Worm (Caenorhabditis elegans) whole organism, young adult: ENCODE measurements around the gene ptr-15.

Source experiments
- C17E4.6 ChIP-seq: fragments of 200-800 bp; sonication (Bioruptor generic); IDR thresholded peaks from 2 replicates; pipeline ENCODE4 v1.3.6; 2022; ENCODE audit warnings: missing genetic modification reagents, missing genetic modification characterization, missing compliant biosample characterization
- F22D6.2 ChIP-seq: sonication (generic microtip); optimal IDR thresholded peaks from 2 replicates; lab custom pipeline; 2016; ENCODE audit warnings: mild to moderate bottlenecking, missing genetic modification characterization, missing compliant biosample characterization
- F55B11.4 ChIP-seq: sonication (generic microtip); optimal IDR thresholded peaks from 2 replicates; lab custom pipeline; 2016; ENCODE audit warnings: missing compliant biosample characterization, missing genetic modification characterization, borderline replicate concordance; ENCODE audit not compliant: insufficient read depth
- F57A8.1 ChIP-seq: fragments of 200-800 bp; sonication (Bioruptor generic); optimal IDR thresholded peaks from 2 replicates; lab custom pipeline; 2018; ENCODE audit warnings: mild to moderate bottlenecking, missing genetic modification characterization, moderate library complexity, missing compliant biosample characterization
- Y95B8A.8 ChIP-seq: fragments of 200-800 bp; sonication (Bioruptor generic); IDR thresholded peaks from 2 replicates; pipeline ENCODE4 v1.3.6; 2022; ENCODE audit warnings: missing genetic modification reagents, missing genetic modification characterization, missing compliant biosample characterization
- ama-1 ChIP-seq, 3 experiments: fragments of 150-350 bp in 1 of 3; sonication (generic microtip) in 2 of 3; optimal IDR thresholded peaks; 2 replicates each; lab custom pipeline; 2014 to 2018; ENCODE audit warnings: missing biosample characterization in 2 of 3, missing genetic modification characterization in 2 of 3, missing genetic modification reagents in 2 of 3
- atf-7 ChIP-seq: sonication (generic microtip); optimal IDR thresholded peaks from 2 replicates; lab custom pipeline; 2017; ENCODE audit warnings: mild to moderate bottlenecking, missing genetic modification characterization, missing compliant biosample characterization
- athp-1 ChIP-seq: sonication (generic microtip); optimal IDR thresholded peaks from 2 replicates; lab custom pipeline; 2017; ENCODE audit warnings: mild to moderate bottlenecking, missing genetic modification characterization, missing compliant biosample characterization
- attf-5 ChIP-seq: fragments of 200-800 bp; sonication (Bioruptor generic); optimal IDR thresholded peaks from 2 replicates; lab custom pipeline; 2018; ENCODE audit warnings: mild to moderate bottlenecking, missing genetic modification characterization, missing compliant biosample characterization
- bed-1 ChIP-seq: fragments of 200-800 bp; sonication (Bioruptor generic); IDR thresholded peaks from 2 replicates; pipeline ENCODE4 v1.3.6; 2022; ENCODE audit warnings: missing genetic modification reagents, missing genetic modification characterization, missing compliant biosample characterization
- cebp-2 ChIP-seq: fragments of 200-800 bp; sonication (Bioruptor generic); IDR thresholded peaks from 2 replicates; pipeline ENCODE4 v1.3.6; 2022; ENCODE audit warnings: missing genetic modification characterization, missing compliant biosample characterization
- chd-7 ChIP-seq: sonication (generic microtip); optimal IDR thresholded peaks from 2 replicates; lab custom pipeline; 2016; ENCODE audit warnings: mild to moderate bottlenecking, missing genetic modification characterization, moderate library complexity, missing compliant biosample characterization
- egl-18 ChIP-seq: fragments of 200-800 bp; sonication (Bioruptor generic); IDR thresholded peaks from 2 replicates; pipeline ENCODE4 v1.3.6; 2022; ENCODE audit warnings: missing genetic modification reagents, missing genetic modification characterization, missing compliant biosample characterization
- egrh-3 ChIP-seq: fragments of 200-800 bp; sonication (Bioruptor generic); IDR thresholded peaks from 2 replicates; pipeline ENCODE4 v1.3.6; 2022; ENCODE audit warnings: missing genetic modification reagents, missing genetic modification characterization, missing compliant biosample characterization
- fkh-3 ChIP-seq: sonication (generic microtip); optimal IDR thresholded peaks from 2 replicates; lab custom pipeline; 2016; ENCODE audit warnings: mild to moderate bottlenecking, missing genetic modification characterization, missing compliant biosample characterization
- let-607 ChIP-seq, 2 experiments: fragments of 200-800 bp in 1 of 2; sonication (Bioruptor generic) in 1 of 2; sonication (generic microtip) in 1 of 2; optimal IDR thresholded peaks; 2 replicates each; lab custom pipeline; 2016 to 2018; ENCODE audit warnings: mild to moderate bottlenecking in 2 of 2, missing compliant biosample characterization in 2 of 2, missing genetic modification characterization in 2 of 2, moderate library complexity in 2 of 2, missing genotype in 1 of 2
- lin-40 ChIP-seq: sonication (generic microtip); optimal IDR thresholded peaks from 2 replicates; lab custom pipeline; 2016; ENCODE audit warnings: missing genetic modification characterization, mild to moderate bottlenecking, missing compliant biosample characterization, missing genotype, missing genetic modification reagents
- mcd-1 ChIP-seq: fragments of 200-800 bp; sonication (Bioruptor generic); IDR thresholded peaks from 2 replicates; pipeline ENCODE4 v1.3.6; 2022; ENCODE audit warnings: missing genetic modification reagents, missing genetic modification characterization, missing compliant biosample characterization
- mxl-1 ChIP-seq: sonication (generic microtip); optimal IDR thresholded peaks from 2 replicates; lab custom pipeline; 2016; ENCODE audit warnings: missing genetic modification characterization, missing compliant biosample characterization
- nfya-1 ChIP-seq: sonication (generic microtip); optimal IDR thresholded peaks from 2 replicates; lab custom pipeline; 2017; ENCODE audit warnings: antibody characterized with exemption, missing compliant biosample characterization, missing genetic modification characterization, borderline replicate concordance; ENCODE audit not compliant: insufficient read depth
- pbrm-1 ChIP-seq: fragments of 200-800 bp; sonication (Bioruptor generic); IDR thresholded peaks from 2 replicates; pipeline ENCODE4 v1.3.6; 2022; ENCODE audit warnings: missing genetic modification reagents, missing genetic modification characterization, missing compliant biosample characterization
- rpc-1 ChIP-seq, 2 experiments: fragments of 150-350 bp in 1 of 2; sonication (generic microtip) in 1 of 2; optimal IDR thresholded peaks; 2 replicates each; lab custom pipeline; 2014 to 2018; ENCODE audit warnings: missing biosample characterization in 1 of 2, missing genetic modification characterization in 1 of 2, missing genetic modification reagents in 1 of 2, missing genotype in 1 of 2
- snpc-1.1 ChIP-seq: sonication (generic microtip); optimal IDR thresholded peaks from 2 replicates; lab custom pipeline; 2017; ENCODE audit warnings: missing genetic modification characterization, mild to moderate bottlenecking, missing compliant biosample characterization, antibody characterized with exemption, moderate library complexity, missing genotype, missing genetic modification reagents; ENCODE audit not compliant: insufficient read depth
- snpc-3.4 ChIP-seq: sonication (generic microtip); optimal IDR thresholded peaks from 2 replicates; lab custom pipeline; 2017; ENCODE audit warnings: missing genetic modification characterization, mild to moderate bottlenecking, missing compliant biosample characterization, antibody characterized with exemption, moderate library complexity, missing genotype, missing genetic modification reagents
- snpc-4 ChIP-seq, 5 experiments: fragments of 150-350 bp in 1 of 5; sonication (generic microtip) in 4 of 5; optimal IDR thresholded peaks; 2 replicates each; lab custom pipeline; 2014 to 2018; ENCODE audit warnings: missing genetic modification characterization in 5 of 5, missing biosample characterization in 3 of 5, antibody characterized with exemption in 2 of 5, mild to moderate bottlenecking in 2 of 5, missing compliant biosample characterization in 2 of 5, missing genotype in 2 of 5, moderate library complexity in 2 of 5, missing genetic modification reagents in 1 of 5
- somi-1 ChIP-seq: fragments of 200-800 bp; sonication (Bioruptor generic); optimal IDR thresholded peaks from 2 replicates; lab custom pipeline; 2018; ENCODE audit warnings: mild to moderate bottlenecking, missing genetic modification characterization, missing compliant biosample characterization
- tbp1 ChIP-seq: fragments of 200-800 bp; sonication (Bioruptor generic); optimal IDR thresholded peaks from 2 replicates; lab custom pipeline; 2018; ENCODE audit warnings: mild to moderate bottlenecking, missing genetic modification characterization, missing compliant biosample characterization
- tlf-1 ChIP-seq: fragments of 200-800 bp; sonication (Bioruptor generic); optimal IDR thresholded peaks from 2 replicates; lab custom pipeline; 2018; ENCODE audit warnings: mild to moderate bottlenecking, missing genetic modification characterization, missing compliant biosample characterization
- unc-62 ChIP-seq: fragments of 150-350 bp; optimal IDR thresholded peaks from 2 replicates; lab custom pipeline; 2014; ENCODE audit warnings: missing biosample characterization, missing genetic modification reagents, missing genetic modification characterization
- ztf-18 ChIP-seq: sonication (generic microtip); optimal IDR thresholded peaks from 2 replicates; lab custom pipeline; 2016; ENCODE audit warnings: missing genotype, mild to moderate bottlenecking, missing genetic modification characterization, missing compliant biosample characterization
- ztf-22 ChIP-seq: fragments of 200-800 bp; sonication (Bioruptor generic); optimal IDR thresholded peaks from 2 replicates; lab custom pipeline; 2018; ENCODE audit warnings: mild to moderate bottlenecking, missing genetic modification characterization, moderate library complexity, missing compliant biosample characterization

Gene ptr-15

ce11 chrV:7009461-7009860 lies 39.7 kb upstream of the ptr-15 start, which contains the start of gene C33G8.2:
C33G8.2 (plus strand) TSS chrV:7009761.
- TF ChIP-seq snpc-3.4 (no peak), athp-1 (tag; lab: Kevin White, UChicago) (no peak), chd-7 (no peak), snpc-1.1 (tag; lab: Kevin White, UChicago) (no peak), pbrm-1 (GFP tag; lab: Robert Waterston, UW) (no peak), F22D6.2 (tag; lab: Kevin White, UChicago) (no peak), ztf-22 (no peak), fkh-3 (no peak), attf-5 (no peak), mcd-1 (GFP tag; lab: Robert Waterston, UW) (no peak), F57A8.1 (GFP tag; lab: Kevin White, UChicago) (no peak), snpc-4 (GFP tag; optimal IDR thresholded peaks at IDR 0.05; lab: Kevin White, UChicago) (no peak), snpc-4 (tag; optimal IDR thresholded peaks at IDR 0.05; lab: Kevin White, UChicago) (no peak), somi-1 (GFP tag; lab: Kevin White, UChicago) (no peak), ztf-18 (no peak), egrh-3 (GFP tag; lab: Robert Waterston, UW) (no peak), lin-40 (tag; lab: Kevin White, UChicago) (no peak), tbp1 (no peak), cebp-2 (no peak)

DNA sequence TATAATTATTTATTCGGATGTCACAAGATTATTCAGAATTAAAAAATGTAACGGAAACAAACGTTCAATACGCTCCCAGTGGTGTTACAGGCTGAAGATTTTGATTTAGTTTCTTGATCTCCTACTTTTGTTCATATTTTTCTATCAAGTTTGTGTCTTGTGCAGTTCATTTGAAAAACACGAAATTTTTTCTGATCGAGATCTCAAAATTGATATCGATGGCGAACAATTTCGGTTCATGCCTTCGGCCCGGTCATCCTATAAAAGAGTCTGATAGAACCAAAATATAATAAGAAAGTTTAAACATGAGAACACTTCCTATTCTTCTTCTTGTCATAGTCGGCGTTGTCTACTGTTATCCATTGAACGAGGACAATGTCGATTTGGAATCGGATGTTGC lies 37.5 kb upstream of the ptr-15 start, which contains the start of gene drd-10:
TSS of gene drd-10 (plus strand) at position 301 of the 400 bp plus-strand sequence.
- TF ChIP-seq Y95B8A.8: no peak
- no peak for TF ChIP-seq rpc-1 (optimal IDR thresholded peaks at IDR 0.05; lab: Kevin White, UChicago)
- TF ChIP-seq rpc-1 (tag; optimal IDR thresholded peaks at IDR 0.05; lab: Kevin White, UChicago): no peak
- TF ChIP-seq F55B11.4: no peak
- TF ChIP-seq tlf-1 (GFP tag; lab: Kevin White, UChicago): no peak
- no peak for TF ChIP-seq egl-18 (GFP tag; lab: Robert Waterston, UW)

DNA sequence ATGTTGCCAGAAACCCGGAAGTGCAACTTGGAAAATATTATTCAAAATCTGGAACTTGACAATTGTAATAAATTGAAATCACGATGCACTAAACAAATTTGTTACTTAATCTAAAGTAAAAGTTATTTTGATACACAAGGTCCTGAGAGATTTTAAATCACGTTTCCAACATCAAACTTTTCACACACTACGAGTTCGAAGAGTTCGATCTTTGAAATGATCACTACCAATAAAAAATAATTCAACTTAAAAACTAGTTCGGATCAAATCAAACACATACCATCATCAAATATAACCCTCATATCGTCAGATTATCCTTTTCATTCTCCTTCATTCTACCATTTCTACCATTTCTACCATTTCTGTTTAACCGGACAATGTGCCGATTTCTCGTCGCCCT lies 36.2 kb upstream of the ptr-15 start, which contains the start of gene spig-10:
TSS of gene spig-10 (plus strand) at position 301 of the 400 bp plus-strand sequence.
- TF ChIP-seq let-607 (tag; optimal IDR thresholded peaks at IDR 0.05; lab: Kevin White, UChicago): no peak
- no peak for TF ChIP-seq ama-1 (optimal IDR thresholded peaks at IDR 0.05; lab: Kevin White, UChicago)
- TF ChIP-seq ama-1 (GFP tag; optimal IDR thresholded peaks at IDR 0.05; lab: Kevin White, UChicago): no peak
- no peak for TF ChIP-seq ztf-22
- no peak for TF ChIP-seq atf-7 (tag; lab: Kevin White, UChicago)

DNA sequence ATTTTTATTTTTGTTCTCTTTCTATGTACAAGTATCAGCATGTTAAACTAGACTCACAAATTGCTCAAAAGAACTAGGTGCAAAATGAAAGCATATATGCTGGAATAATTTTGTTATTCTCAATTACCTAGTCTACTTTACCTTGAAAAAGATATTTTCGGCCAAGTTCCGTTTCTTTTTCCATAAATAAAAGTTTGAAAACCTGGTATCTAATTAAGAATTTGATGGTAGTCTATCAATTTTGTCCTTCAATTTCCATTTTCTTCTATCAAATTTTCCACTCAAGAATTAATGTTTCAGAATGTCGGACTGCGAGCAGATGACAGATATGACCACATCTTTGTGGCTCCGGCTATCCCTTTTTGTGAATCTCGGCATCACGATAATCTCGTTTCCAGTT lies 34.0 kb upstream of the ptr-15 start, which contains the start of gene srab-4:
TSS of gene srab-4 (plus strand) at position 301 of the 400 bp plus-strand sequence.
- TF ChIP-seq C17E4.6 (GFP tag; lab: Robert Waterston, UW) (no peak), nfya-1 (tag; lab: Kevin White, UChicago) (no peak), mxl-1 (tag; lab: Kevin White, UChicago) (no peak), unc-62 (no peak), pbrm-1 (GFP tag; lab: Robert Waterston, UW) (no peak), fkh-3 (no peak), egrh-3 (GFP tag; lab: Robert Waterston, UW) (no peak), bed-1 (GFP tag; lab: Robert Waterston, UW) (no peak)
